Worm (Caenorhabditis elegans) whole organism, L4/young adult: ENCODE data around the gene vab-19.

ENCODE experiments used
- W03F9.2 ChIP-seq: fragments of 150-350 bp; optimal IDR thresholded peaks from 2 replicates; lab custom pipeline; 2014; ENCODE audit warnings: missing biosample characterization, missing genetic modification characterization
- dao-5 ChIP-seq: sonication (generic microtip); optimal IDR thresholded peaks from 2 replicates; lab custom pipeline; 2016; ENCODE audit warnings: missing genotype, missing genetic modification characterization, moderate library complexity, missing compliant biosample characterization
- him-1 ChIP-seq: sonication (generic microtip); optimal IDR thresholded peaks from 2 replicates; lab custom pipeline; 2016; ENCODE audit warnings: missing genotype, missing genetic modification reagents, missing genetic modification characterization, missing compliant biosample characterization

The vab-19 gene

DNA sequence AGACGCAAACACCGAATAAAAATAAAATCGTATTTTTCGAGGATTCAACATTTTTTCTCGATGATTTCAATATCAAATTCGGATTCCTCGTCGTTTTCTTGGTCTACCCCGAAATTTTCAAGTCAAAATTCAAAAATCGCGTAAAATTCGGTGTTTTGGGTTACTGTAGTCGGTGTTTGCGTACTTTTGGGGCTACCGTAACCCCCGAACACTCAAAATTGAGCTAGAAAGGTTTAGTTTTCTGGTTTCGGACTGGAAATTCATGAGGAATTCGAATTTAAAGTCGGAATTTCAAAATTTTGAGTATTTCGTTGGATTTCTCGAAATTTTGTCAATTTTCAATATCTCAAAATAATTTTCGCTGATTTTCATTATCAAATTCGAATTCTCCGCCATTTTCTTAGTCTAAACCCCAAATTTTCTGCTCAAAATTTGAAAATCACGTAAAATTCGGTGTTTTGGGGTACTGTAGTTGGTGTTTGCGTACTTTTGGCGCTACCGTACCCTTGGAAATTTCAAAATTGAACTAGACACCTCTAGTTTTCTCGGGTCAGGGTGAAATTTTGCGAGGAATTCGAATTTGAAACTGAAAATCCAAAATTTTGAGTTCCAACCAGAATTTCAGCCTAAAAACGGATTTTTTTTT, 13.0 kb downstream of the vab-19 start:
- TF ChIP-seq W03F9.2 (tag; lab: Kevin White, UChicago): no peak

DNA sequence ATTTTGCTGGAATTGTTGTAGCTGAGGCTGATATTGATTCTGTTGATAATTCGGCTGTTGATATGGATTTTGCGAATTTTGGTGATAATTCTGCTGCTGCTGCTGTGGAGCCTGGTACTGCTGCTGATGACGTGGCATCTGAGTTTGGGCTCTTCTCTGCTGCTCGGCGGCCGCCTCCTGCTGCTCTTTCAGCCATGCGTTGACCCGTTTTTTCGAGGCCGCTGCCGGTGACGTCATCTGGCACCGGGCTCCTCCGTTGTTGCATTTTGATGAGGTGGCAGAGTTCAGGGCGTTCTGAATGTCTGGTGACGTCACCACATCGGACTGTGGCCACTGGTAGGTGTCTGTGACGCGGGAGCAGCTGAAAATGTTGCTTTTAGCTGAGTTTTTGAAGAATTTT, 13.9 kb downstream of the vab-19 start:
- TF ChIP-seq dao-5 (no peak), W03F9.2 (tag; lab: Kevin White, UChicago) (no peak), him-1 (no peak)

DNA sequence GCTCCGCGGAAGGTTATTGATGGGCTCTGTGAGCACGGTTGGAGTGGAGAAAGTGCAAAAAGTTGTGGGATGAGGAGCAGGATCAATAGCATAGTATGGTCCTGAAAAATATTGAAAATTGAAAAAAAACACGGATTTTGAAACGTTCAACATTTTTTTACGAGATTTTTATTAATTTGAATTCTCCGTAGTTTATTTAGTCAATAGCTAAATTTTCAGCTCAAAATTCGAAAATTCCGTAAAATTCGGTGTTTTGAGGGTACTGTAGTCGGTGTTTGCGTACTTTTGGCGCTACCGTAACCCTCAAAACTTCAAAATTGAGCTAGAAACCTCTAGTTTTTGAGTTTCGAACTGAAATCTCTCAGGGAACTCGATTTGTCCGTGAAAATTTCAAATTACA, 15.8 kb downstream of the vab-19 start, which contains the start of gene pqn-42:
Gene pqn-42, minus strand, starts transcription at position 101 of the 400 bp plus-strand sequence.
- TF ChIP-seq dao-5 (no peak), W03F9.2 (tag; lab: Kevin White, UChicago) (no peak), him-1 (no peak)

DNA sequence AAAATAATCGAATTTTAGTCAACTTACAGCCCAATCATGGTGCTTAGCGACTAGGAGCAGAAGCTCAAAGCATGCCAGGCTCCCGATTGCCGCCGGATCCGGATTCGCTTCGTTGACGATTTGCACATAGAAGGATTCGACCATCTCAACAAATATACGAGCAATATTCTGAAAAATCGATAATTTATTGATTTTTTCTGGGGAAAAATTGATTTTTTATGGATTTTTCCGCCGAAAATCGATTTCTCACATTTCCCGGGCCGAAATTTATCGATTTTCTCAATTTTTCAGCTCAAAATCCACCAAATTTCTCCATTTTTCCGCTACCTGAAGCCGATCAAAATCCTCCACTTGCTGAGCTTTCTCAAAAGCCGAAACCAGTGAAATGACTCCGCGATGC, 25.8 kb downstream of the vab-19 start:
- TF ChIP-seq W03F9.2 (tag; lab: Kevin White, UChicago) (no peak), dao-5 (no peak), him-1 (no peak)

DNA sequence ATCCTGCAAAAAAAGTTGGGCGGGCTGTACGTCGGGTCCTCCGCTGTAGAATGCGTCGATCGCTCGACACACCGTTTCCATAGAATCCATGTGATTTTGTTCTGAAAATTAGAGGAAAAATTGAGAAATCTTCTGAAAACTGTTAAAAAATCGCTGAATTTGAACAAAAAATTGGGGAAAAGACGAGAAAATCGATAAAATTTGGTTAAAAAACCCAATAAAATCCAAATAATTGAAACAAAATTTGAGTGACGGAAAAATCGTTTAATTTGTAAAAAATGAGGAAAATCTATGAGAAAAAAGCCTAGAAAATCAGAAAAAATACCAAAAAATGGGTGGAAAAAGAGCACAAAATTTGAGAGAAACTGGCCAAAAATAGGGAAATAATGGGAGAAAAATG, 30.2 kb downstream of the vab-19 start, which contains the start of gene tsr-1:
Gene tsr-1, minus strand, starts transcription at position 101 of the 400 bp plus-strand sequence.
- TF ChIP-seq dao-5: no peak
- TF ChIP-seq W03F9.2 (tag; lab: Kevin White, UChicago): no peak
- no peak for TF ChIP-seq him-1

DNA sequence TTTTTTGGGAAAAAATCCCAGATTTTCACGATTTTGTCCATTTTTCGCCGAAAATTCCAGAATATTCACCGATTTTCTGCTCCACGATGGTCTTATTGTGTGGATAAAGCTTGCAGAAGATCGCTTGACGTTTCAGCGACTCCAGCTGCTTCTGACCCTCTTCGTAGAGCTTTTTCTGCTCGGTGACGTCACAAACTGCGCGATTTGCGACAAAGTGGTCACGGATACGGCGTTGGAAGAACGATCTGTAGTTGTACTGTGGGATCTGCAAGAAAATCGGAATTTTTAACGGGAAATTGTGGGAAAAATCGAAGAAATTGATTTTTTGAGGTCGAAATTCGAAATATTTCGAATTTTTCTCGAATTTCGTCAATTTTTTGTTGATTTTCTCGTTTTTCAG, 35.5 kb downstream of the vab-19 start, which contains the start of gene mnat-1:
Gene mnat-1, minus strand, starts transcription at position 101 of the 400 bp plus-strand sequence.
- TF ChIP-seq him-1 (no peak), W03F9.2 (tag; lab: Kevin White, UChicago) (no peak), dao-5 (no peak)

DNA sequence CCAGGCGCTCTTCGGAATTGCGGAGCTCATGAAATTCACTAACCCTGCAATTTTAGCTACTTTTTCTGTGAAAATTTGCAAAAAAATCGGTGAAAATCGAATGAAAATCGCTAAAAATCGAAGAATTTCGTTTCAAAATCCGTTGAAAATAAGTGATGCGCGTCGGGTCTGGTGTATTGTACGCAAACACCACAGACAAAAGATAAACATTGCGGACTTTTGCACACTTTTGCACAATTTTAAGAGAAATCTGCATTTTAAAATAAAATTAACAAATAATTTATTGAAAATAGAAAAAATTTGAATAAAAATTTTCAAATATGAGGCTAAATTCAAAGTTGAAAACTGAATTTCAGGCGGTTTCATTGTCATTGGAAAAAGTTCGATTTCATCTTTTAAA, 36.0 kb downstream of the vab-19 start, which contains the start of gene F53G2.12:
Gene F53G2.12, minus strand, starts transcription at position 44 of the 400 bp plus-strand sequence.
- TF ChIP-seq dao-5 (no peak), him-1 (no peak), W03F9.2 (tag; lab: Kevin White, UChicago) (no peak)

DNA sequence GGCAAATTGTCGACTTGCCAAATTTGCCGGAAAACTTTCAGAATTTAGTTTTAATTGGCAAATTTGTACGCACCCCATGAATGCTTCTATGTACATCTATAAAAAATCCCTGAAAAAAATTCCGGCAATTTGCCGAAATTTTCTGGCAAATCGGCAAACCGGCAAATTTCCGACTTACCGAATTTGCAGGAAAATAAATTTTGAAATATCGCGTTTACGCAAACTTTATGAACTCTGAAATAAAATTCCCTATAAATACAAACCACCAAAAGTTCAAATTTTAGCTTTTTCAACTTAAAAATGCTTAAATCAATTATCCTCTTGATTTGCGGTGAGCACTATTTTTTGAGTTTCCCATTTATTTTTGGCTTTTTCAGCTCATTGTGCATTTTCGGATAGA, 37.0 kb downstream of the vab-19 start, which contains the start of gene F53G2.3:
Gene F53G2.3, plus strand, starts transcription at position 301 of the 400 bp plus-strand sequence.
- TF ChIP-seq him-1 (no peak), dao-5 (no peak), W03F9.2 (tag; lab: Kevin White, UChicago) (no peak)

DNA sequence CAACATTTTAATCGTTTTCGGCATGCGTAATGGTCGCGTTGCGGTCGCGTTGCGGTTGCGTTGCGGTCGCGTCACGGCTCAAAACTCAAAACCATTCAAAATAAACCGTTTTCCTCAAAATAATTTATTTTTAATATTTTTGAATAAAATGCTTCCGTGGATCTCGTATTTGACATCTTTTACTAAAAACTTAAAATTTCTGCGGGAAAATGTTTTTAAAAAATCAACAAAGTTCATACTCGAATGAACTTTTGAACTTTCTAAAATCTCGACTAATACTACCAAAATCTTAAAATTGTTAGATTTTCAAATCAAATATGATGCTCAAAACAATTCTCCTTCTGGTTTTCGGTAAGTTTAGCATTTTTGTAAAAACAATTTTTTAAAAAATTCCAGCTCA, 38.5 kb downstream of the vab-19 start, which contains the start of gene F53G2.2:
Gene F53G2.2, plus strand, starts transcription at position 301 of the 400 bp plus-strand sequence.
- TF ChIP-seq dao-5 (no peak), W03F9.2 (tag; lab: Kevin White, UChicago) (no peak), him-1 (no peak)

DNA sequence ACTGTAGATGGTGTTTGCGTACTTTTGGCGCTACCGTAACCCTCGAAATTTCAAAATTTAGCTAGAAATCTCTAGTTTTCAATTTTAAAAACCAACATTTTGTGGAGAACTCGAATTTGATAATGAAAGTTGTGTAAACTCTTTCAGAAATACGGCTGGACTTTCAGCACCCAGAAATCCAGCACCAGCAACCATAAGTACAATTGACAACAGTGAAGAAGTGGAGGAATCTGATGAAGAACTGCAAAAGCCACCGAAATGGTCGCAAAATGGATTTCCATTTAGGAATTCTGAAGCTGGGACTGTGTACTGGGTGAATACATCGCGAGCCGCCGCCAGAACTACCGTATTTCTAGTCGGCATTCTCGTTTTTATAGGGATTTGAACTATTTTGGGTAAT, 40.4 kb downstream of the vab-19 start, which contains the start of gene F53G2.13:
Gene F53G2.13, plus strand, starts transcription at position 301 of the 400 bp plus-strand sequence.
- no peak for TF ChIP-seq dao-5
- no peak for TF ChIP-seq W03F9.2 (tag; lab: Kevin White, UChicago)
- TF ChIP-seq him-1: no peak

DNA sequence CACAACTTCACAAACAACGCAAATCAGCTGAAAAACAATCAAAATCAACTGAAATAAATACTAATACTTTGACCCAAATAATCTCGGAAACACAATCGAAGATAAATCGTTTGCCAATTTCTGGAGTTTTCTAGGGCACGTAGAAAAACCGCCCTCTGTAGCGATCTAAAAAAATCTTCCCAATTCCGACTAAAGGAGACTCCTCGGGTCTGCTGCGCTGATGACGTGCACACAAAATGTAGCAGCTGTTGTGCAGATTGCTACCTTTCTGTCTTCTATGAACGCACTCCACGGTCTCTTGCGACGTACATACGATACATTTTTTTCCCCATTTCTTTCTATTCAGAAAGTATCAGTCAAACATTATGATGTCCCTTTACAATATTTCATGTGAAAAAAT, 45.3 kb downstream of the vab-19 start, which contains the start of gene F53G2.1:
Gene F53G2.1, plus strand, starts transcription at position 301 of the 400 bp plus-strand sequence.
- TF ChIP-seq dao-5 (no peak), W03F9.2 (tag; lab: Kevin White, UChicago) (no peak), him-1 (no peak)
